Fruit fly (Drosophila melanogaster) whole organism, embryonic: ENCODE measurements around the gene JMJD5.

Source experiments
- Bgb ChIP-seq: fragments of 200-800 bp; sonication (Bioruptor generic); IDR thresholded peaks from 2 replicates; pipeline ENCODE4 v1.3.6; 2022; ENCODE audit warnings: missing biosample characterization, missing genetic modification characterization; ENCODE audit not compliant: partially characterized antibody
- CG10147 ChIP-seq: fragments of 200-800 bp; sonication (Bioruptor generic); optimal IDR thresholded peaks from 2 replicates; lab custom pipeline; 2019; ENCODE audit warnings: missing biosample characterization, mild to moderate bottlenecking, missing genetic modification characterization, moderate library complexity
- CG10543 ChIP-seq: fragments of 200-800 bp; sonication (Bioruptor generic); optimal IDR thresholded peaks from 3 replicates; lab custom pipeline; 2017; ENCODE audit warnings: missing biosample characterization, mild to moderate bottlenecking, missing genetic modification characterization, moderate library complexity
- CG11247 ChIP-seq: fragments of 200-800 bp; sonication (Bioruptor generic); IDR thresholded peaks from 2 replicates; pipeline ENCODE4 v1.3.6; 2022; ENCODE audit warnings: missing biosample characterization, missing genetic modification characterization
- CG11504 ChIP-seq: fragments of 200-800 bp; sonication (Bioruptor generic); optimal IDR thresholded peaks from 3 replicates; lab custom pipeline; 2019; ENCODE audit warnings: missing biosample characterization, mild to moderate bottlenecking, missing genetic modification characterization, moderate library complexity
- CG12071 ChIP-seq: fragments of 200-800 bp; sonication (Bioruptor generic); optimal IDR thresholded peaks from 3 replicates; lab custom pipeline; 2018; ENCODE audit warnings: missing biosample characterization, mild to moderate bottlenecking, missing genetic modification characterization
- CG14710 ChIP-seq: fragments of 200-800 bp; sonication (Bioruptor generic); optimal IDR thresholded peaks from 3 replicates; lab custom pipeline; 2019; ENCODE audit warnings: missing biosample characterization, mild to moderate bottlenecking, missing genetic modification characterization, moderate library complexity
- CG17912 ChIP-seq: fragments of 200-800 bp; sonication (Bioruptor generic); optimal IDR thresholded peaks from 2 replicates; lab custom pipeline; 2018; ENCODE audit warnings: missing biosample characterization, mild to moderate bottlenecking, missing genetic modification characterization
- CG3407 ChIP-seq: fragments of 200-800 bp; sonication (Bioruptor generic); optimal IDR thresholded peaks from 2 replicates; lab custom pipeline; 2018; ENCODE audit warnings: missing biosample characterization, mild to moderate bottlenecking, missing genetic modification characterization
- CG43689 ChIP-seq: fragments of 200-800 bp; sonication (Bioruptor generic); IDR thresholded peaks from 2 replicates; pipeline ENCODE4 v1.3.6; 2022; ENCODE audit warnings: missing biosample characterization, missing genetic modification characterization
- CG5180 ChIP-seq: fragments of 200-800 bp; sonication (Bioruptor generic); optimal IDR thresholded peaks from 3 replicates; lab custom pipeline; 2017; ENCODE audit warnings: missing biosample characterization, missing genetic modification characterization, mild to moderate bottlenecking, moderate library complexity, missing genetic modification reagents
- CG5953 ChIP-seq: fragments of 200-800 bp; sonication (Bioruptor generic); IDR thresholded peaks from 2 replicates; pipeline ENCODE4 v1.3.6; 2022; ENCODE audit warnings: missing biosample characterization, missing genetic modification characterization
- CG6272 ChIP-seq: fragments of 200-800 bp; sonication (Bioruptor generic); IDR thresholded peaks from 2 replicates; pipeline ENCODE4 v1.3.6; 2022; ENCODE audit warnings: missing biosample characterization, missing genetic modification characterization
- CG6791 ChIP-seq: fragments of 200-800 bp; sonication (Bioruptor generic); IDR thresholded peaks from 3 replicates; pipeline ENCODE4 v1.3.6; 2022; ENCODE audit warnings: missing biosample characterization, missing genetic modification characterization; ENCODE audit not compliant: partially characterized antibody
- CG7786 ChIP-seq: fragments of 200-800 bp; sonication (Bioruptor generic); optimal IDR thresholded peaks from 2 replicates; lab custom pipeline; 2016; ENCODE audit warnings: missing biosample characterization, missing genetic modification characterization
- Doc2 ChIP-seq: fragments of 200-800 bp; sonication (Bioruptor generic); IDR thresholded peaks from 2 replicates; pipeline ENCODE4 v1.3.6; 2022; ENCODE audit warnings: missing biosample characterization, missing genetic modification characterization
- Doc3 ChIP-seq: fragments of 200-800 bp; sonication (Bioruptor generic); IDR thresholded peaks from 3 replicates; pipeline ENCODE4 v1.3.6; 2022; ENCODE audit warnings: missing biosample characterization, missing genetic modification characterization; ENCODE audit not compliant: partially characterized antibody
- Ets97D ChIP-seq: fragments of 200-800 bp; sonication (Bioruptor generic); optimal IDR thresholded peaks from 3 replicates; lab custom pipeline; 2016; ENCODE audit warnings: missing biosample characterization, missing genetic modification characterization
- Fer2 ChIP-seq: fragments of 200-800 bp; sonication (Bioruptor generic); optimal IDR thresholded peaks from 2 replicates; lab custom pipeline; 2018; ENCODE audit warnings: missing biosample characterization, mild to moderate bottlenecking, missing genetic modification characterization, moderate library complexity
- Hmr ChIP-seq: fragments of 200-800 bp; sonication (Bioruptor generic); optimal IDR thresholded peaks from 3 replicates; lab custom pipeline; 2017; ENCODE audit warnings: mild to moderate bottlenecking, missing biosample characterization, missing genetic modification reagents, missing genetic modification characterization
- Hr78 ChIP-seq, 2 experiments: fragments of 200-800 bp in 1 of 2; fragments of >200 bp in 1 of 2; sonication (Bioruptor generic) in 1 of 2; optimal IDR thresholded peaks; 2 replicates each; lab custom pipeline; 2017 to 2019; ENCODE audit warnings: missing biosample characterization in 2 of 2, missing genetic modification characterization in 2 of 2, mild to moderate bottlenecking in 1 of 2, moderate library complexity in 1 of 2
- Lpt ChIP-seq: fragments of >200 bp; optimal IDR thresholded peaks from 2 replicates; lab custom pipeline; 2018; ENCODE audit warnings: missing biosample characterization, missing genetic modification characterization
- MBD-R2 ChIP-seq: fragments of 200-800 bp; sonication (Bioruptor generic); IDR thresholded peaks from 2 replicates; pipeline ENCODE4 v1.3.6; 2022; ENCODE audit warnings: missing biosample characterization, missing genetic modification characterization
- Myb ChIP-seq: fragments of 200-800 bp; sonication (Bioruptor generic); optimal IDR thresholded peaks from 2 replicates; lab custom pipeline; 2016; ENCODE audit warnings: missing biosample characterization, missing genetic modification characterization
- Xrp1 ChIP-seq: fragments of 200-800 bp; sonication (Bioruptor generic); IDR thresholded peaks from 2 replicates; pipeline ENCODE4 v1.3.6; 2022; ENCODE audit warnings: missing biosample characterization, missing genetic modification characterization
- abd-A ChIP-seq: fragments of 200-800 bp; sonication (Bioruptor generic); optimal IDR thresholded peaks from 3 replicates; lab custom pipeline; 2019; ENCODE audit warnings: missing biosample characterization, mild to moderate bottlenecking, missing genetic modification characterization, moderate library complexity
- ap ChIP-seq: fragments of 200-800 bp; sonication (Bioruptor generic); IDR thresholded peaks from 2 replicates; pipeline ENCODE4 v1.3.6; 2022; ENCODE audit warnings: missing biosample characterization, missing genetic modification characterization
- bab2 ChIP-seq: fragments of 200-800 bp; sonication (Bioruptor generic); optimal IDR thresholded peaks from 2 replicates; lab custom pipeline; 2016; ENCODE audit warnings: missing biosample characterization, missing genetic modification characterization
- corto ChIP-seq: fragments of 200-800 bp; sonication (Bioruptor generic); optimal IDR thresholded peaks from 2 replicates; lab custom pipeline; 2016; ENCODE audit warnings: missing biosample characterization, mild to moderate bottlenecking, missing genetic modification characterization, moderate library complexity
- crp ChIP-seq, 2 experiments: fragments of 200-800 bp; sonication (Bioruptor generic); optimal IDR thresholded peaks; 2 replicates in 1 of 2; 3 replicates in 1 of 2; lab custom pipeline; 2017; ENCODE audit warnings: missing biosample characterization in 2 of 2, missing genetic modification characterization in 2 of 2, mild to moderate bottlenecking in 1 of 2, moderate library complexity in 1 of 2
- da ChIP-seq: fragments of 200-800 bp; sonication (Bioruptor generic); optimal IDR thresholded peaks from 2 replicates; lab custom pipeline; 2016; ENCODE audit warnings: missing biosample characterization, missing genetic modification characterization
- dysf ChIP-seq: fragments of 200-800 bp; sonication (Bioruptor generic); IDR thresholded peaks from 3 replicates; pipeline ENCODE4 v1.3.6; 2022; ENCODE audit warnings: missing biosample characterization, missing genetic modification characterization
- ftz-f1 ChIP-seq: fragments of 200-800 bp; sonication (Bioruptor generic); optimal IDR thresholded peaks from 2 replicates; lab custom pipeline; 2016; ENCODE audit warnings: missing biosample characterization, missing genetic modification characterization
- gcm ChIP-seq: fragments of 200-800 bp; sonication (Bioruptor generic); optimal IDR thresholded peaks from 2 replicates; lab custom pipeline; 2019; ENCODE audit warnings: missing biosample characterization, mild to moderate bottlenecking, missing genetic modification characterization, moderate library complexity
- gem ChIP-seq: fragments of 200-800 bp; sonication (Bioruptor generic); optimal IDR thresholded peaks from 2 replicates; lab custom pipeline; 2019; ENCODE audit warnings: missing biosample characterization, mild to moderate bottlenecking, missing genetic modification characterization, moderate library complexity
- gsb-n ChIP-seq: fragments of 200-800 bp; sonication (Bioruptor generic); optimal IDR thresholded peaks from 3 replicates; lab custom pipeline; 2018; ENCODE audit warnings: missing biosample characterization, mild to moderate bottlenecking, missing genetic modification characterization
- jing ChIP-seq: fragments of 200-800 bp; sonication (Bioruptor generic); optimal IDR thresholded peaks from 2 replicates; lab custom pipeline; 2018; ENCODE audit warnings: missing biosample characterization, mild to moderate bottlenecking, missing genetic modification characterization
- ken ChIP-seq: fragments of 200-800 bp; sonication (Bioruptor generic); IDR thresholded peaks from 3 replicates; pipeline ENCODE4 v1.3.6; 2022; ENCODE audit warnings: missing biosample characterization, missing genetic modification characterization
- luna ChIP-seq: fragments of 200-800 bp; sonication (Bioruptor generic); optimal IDR thresholded peaks from 2 replicates; lab custom pipeline; 2016; ENCODE audit warnings: missing biosample characterization, missing genetic modification characterization
- salm ChIP-seq: fragments of 200-800 bp; sonication (Bioruptor generic); optimal IDR thresholded peaks from 2 replicates; lab custom pipeline; 2018; ENCODE audit warnings: missing biosample characterization, mild to moderate bottlenecking, missing genetic modification characterization
- sc ChIP-seq, 3 experiments: fragments of >200 bp in 2 of 3; fragments of 200-800 bp in 1 of 3; sonication (Bioruptor generic) in 1 of 3; optimal IDR thresholded peaks; 2 replicates in 2 of 3; 3 replicates in 1 of 3; lab custom pipeline; 2017; ENCODE audit warnings: mild to moderate bottlenecking in 1 of 3, missing biosample characterization in 1 of 3, missing genetic modification characterization in 1 of 3, missing genetic modification reagents in 1 of 3
- sens-2 ChIP-seq: fragments of 200-800 bp; sonication (Bioruptor generic); IDR thresholded peaks from 2 replicates; pipeline ENCODE4 v1.3.6; 2022; ENCODE audit warnings: missing biosample characterization, missing genetic modification characterization
- slou ChIP-seq: fragments of 200-800 bp; sonication (Bioruptor generic); optimal IDR thresholded peaks from 3 replicates; lab custom pipeline; 2016; ENCODE audit warnings: missing biosample characterization, missing genetic modification characterization
- ssp ChIP-seq: fragments of 200-800 bp; sonication (Bioruptor generic); IDR thresholded peaks from 2 replicates; pipeline ENCODE4 v1.3.6; 2022; ENCODE audit warnings: missing biosample characterization, missing genetic modification characterization
- stc ChIP-seq: fragments of 200-800 bp; sonication (Bioruptor generic); IDR thresholded peaks from 2 replicates; pipeline ENCODE4 v1.3.6; 2022; ENCODE audit warnings: missing biosample characterization, missing genetic modification characterization
- unc-4 ChIP-seq: fragments of 200-800 bp; sonication (Bioruptor generic); IDR thresholded peaks from 2 replicates; pipeline ENCODE4 v1.3.6; 2022; ENCODE audit warnings: missing biosample characterization, missing genetic modification characterization; ENCODE audit not compliant: partially characterized antibody
- zfh1 ChIP-seq: fragments of 200-800 bp; sonication (Bioruptor generic); IDR thresholded peaks from 3 replicates; pipeline ENCODE4 v1.3.6; 2022; ENCODE audit warnings: missing biosample characterization, missing genetic modification characterization

JMJD5 gene

dm6 chr3L:832897-833857 is 8.0 kb downstream of the JMJD5 start, which contains the start of gene Sf3b3:
Gene Sf3b3 (minus strand): TSS chr3L:833385.
- peak; percentile 80 for TF ChIP-seq CG6791 (GFP tag; lab: Robert Waterston, UW)
- TF ChIP-seq Lpt (GFP tag; lab: Kevin White, UChicago) = no peak
- no peak for TF ChIP-seq abd-A (tag; lab: Kevin White, UChicago)
- TF ChIP-seq Xrp1 (GFP tag; lab: Robert Waterston, UW) = no peak
- no peak for TF ChIP-seq jing (GFP tag; lab: Kevin White, UChicago)
- no peak for TF ChIP-seq CG3407 (GFP tag; lab: Kevin White, UChicago)
- TF ChIP-seq ftz-f1 = no peak
- TF ChIP-seq Doc2 = no peak
- peak; percentile 27 for TF ChIP-seq CG14710 (tag; lab: Kevin White, UChicago)
- TF ChIP-seq CG43689 = no peak
- no peak for TF ChIP-seq CG17912 (GFP tag; lab: Kevin White, UChicago)
- TF ChIP-seq Fer2 (tag; lab: Kevin White, UChicago) = no peak
- peak; percentile 78 for TF ChIP-seq ssp
- TF ChIP-seq Bgb (GFP tag; lab: Robert Waterston, UW) = peak; percentile 73
- 0 out of 2 replicates have a peak, but pooled peaks have one; percentile 27 for TF ChIP-seq MBD-R2
- no peak for TF ChIP-seq crp (GFP tag; optimal IDR thresholded peaks at IDR 0.05; lab: Kevin White, UChicago)
- TF ChIP-seq da (GFP tag; lab: Kevin White, UChicago) = no peak
- no peak for TF ChIP-seq CG11504 (tag; lab: Kevin White, UChicago)
- TF ChIP-seq ken (GFP tag; lab: Robert Waterston, UW) = no peak
- peak; percentile 45 for TF ChIP-seq Ets97D
- TF ChIP-seq zfh1 = 0 out of 3 replicates have a peak, but pooled peaks have one; percentile 41
- no peak for TF ChIP-seq CG10543 (GFP tag; lab: Kevin White, UChicago)
- 0 out of 3 replicates have a peak, but pooled peaks have one; percentile 33 for TF ChIP-seq dysf (GFP tag; lab: Robert Waterston, UW)
- no peak for TF ChIP-seq sc (optimal IDR thresholded peaks at IDR 0.05; lab: Kevin White, UChicago)
- TF ChIP-seq sc (GFP tag; optimal IDR thresholded peaks at IDR 0.05; lab: Kevin White, UChicago) = no peak
- TF ChIP-seq CG5180 (GFP tag; lab: Kevin White, UChicago) = no peak
- TF ChIP-seq CG11247 = peak; percentile 8; the same call in 1 of the 2 replicates
- TF ChIP-seq ap = no peak
- no peak for TF ChIP-seq gsb-n (tag; lab: Kevin White, UChicago)
- TF ChIP-seq Hr78 (GFP tag; optimal IDR thresholded peaks at IDR 0.05; lab: Kevin White, UChicago) = no peak
- no peak for TF ChIP-seq Myb (GFP tag; lab: Kevin White, UChicago)
- TF ChIP-seq CG6272 = 0 out of 2 replicates have a peak, but pooled peaks have one; percentile 34
- TF ChIP-seq sens-2 (GFP tag; lab: Robert Waterston, UW) = no peak
- TF ChIP-seq stc (GFP tag; lab: Robert Waterston, UW) = no peak
- TF ChIP-seq gem (tag; lab: Kevin White, UChicago) = no peak
- TF ChIP-seq CG7786 (GFP tag; lab: Kevin White, UChicago) = no peak
- TF ChIP-seq slou = no peak
- peak; percentile 14 for TF ChIP-seq bab2 (GFP tag; lab: Kevin White, UChicago)
- no peak for TF ChIP-seq Hmr (GFP tag; lab: Kevin White, UChicago)
- TF ChIP-seq CG5953 (GFP tag; lab: Robert Waterston, UW) = no peak
- TF ChIP-seq CG12071 (GFP tag; lab: Kevin White, UChicago) = no peak
- TF ChIP-seq luna = peak; percentile 13
- TF ChIP-seq corto = no peak
- TF ChIP-seq unc-4 (GFP tag; lab: Robert Waterston, UW) = peak; percentile 50
- TF ChIP-seq Doc3 (GFP tag; lab: Robert Waterston, UW) = peak; percentile 29; the same call in 2 of the 3 replicates
- TF ChIP-seq gcm (GFP tag; lab: Kevin White, UChicago) = no peak
- TF ChIP-seq CG10147 (GFP tag; lab: Kevin White, UChicago) = no peak
- TF ChIP-seq salm (tag; lab: Kevin White, UChicago) = no peak
